Fruit fly (Drosophila melanogaster): Measurements from ENCODE around the gene CG5984.

The CG5984 gene

DNA sequence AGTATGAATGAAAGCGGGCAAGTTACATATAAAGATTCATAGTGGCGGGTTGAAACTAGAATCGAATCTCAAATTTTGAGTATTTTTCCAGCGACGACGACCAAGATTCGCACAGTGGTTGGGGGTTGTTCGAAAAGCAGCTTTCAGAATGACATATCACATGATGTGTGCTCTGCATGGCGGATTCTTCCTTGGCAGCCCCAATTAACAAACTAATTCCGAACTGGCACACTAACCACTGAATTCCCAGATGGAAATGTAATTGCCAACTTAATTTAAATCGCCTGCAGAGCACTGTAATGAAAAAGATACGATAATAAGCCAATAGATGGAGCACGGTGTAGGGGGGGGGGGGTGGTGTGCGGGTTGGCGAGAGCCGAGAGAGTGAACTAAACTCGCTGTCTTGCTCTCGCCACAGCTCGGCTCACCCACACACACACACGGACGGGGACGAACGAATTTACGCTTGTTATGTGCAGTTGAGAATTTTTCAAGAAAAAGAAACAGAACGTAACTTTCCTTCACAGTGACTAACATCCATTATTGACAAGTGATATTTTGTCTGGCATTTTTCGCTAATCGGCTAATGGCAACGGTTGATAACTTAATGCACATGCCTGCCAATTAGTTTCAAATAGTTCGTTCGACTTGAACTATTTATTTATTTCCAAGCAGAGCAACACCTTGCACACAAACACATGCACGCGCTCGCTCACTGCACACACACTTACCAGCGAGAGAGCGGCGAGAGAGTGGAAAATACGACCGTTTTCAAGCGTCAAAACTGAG, 33.4 kb upstream of the CG5984 start:
- TF ChIP-seq CrebA (GFP tag; optimal IDR thresholded peaks at IDR 0.05; ENCODE audit: borderline replicate concordance) (no peak), Jra (GFP tag; optimal IDR thresholded peaks at IDR 0.05) (peak; percentile 80), Hnf4 (GFP tag; optimal IDR thresholded peaks at IDR 0.05) (peak; percentile 93), foxo (GFP tag; optimal IDR thresholded peaks at IDR 0.05) (peak; percentile 83 to 98), Hr83 (GFP tag; optimal IDR thresholded peaks at IDR 0.05; ENCODE audit: poor library complexity, severe bottlenecking) (peak; percentile 36), psq (GFP tag; optimal IDR thresholded peaks at IDR 0.05) (peak; percentile 92), fru (GFP tag; optimal IDR thresholded peaks at IDR 0.05) (peak; percentile 97), brk (GFP tag; optimal IDR thresholded peaks at IDR 0.05) (no peak), usp (GFP tag; optimal IDR thresholded peaks at IDR 0.05) (no peak), dmrt93B (GFP tag; optimal IDR thresholded peaks at IDR 0.05) (peak; percentile 87), Rel (GFP tag; optimal IDR thresholded peaks at IDR 0.05) (peak; percentile 66), Rel (tag; optimal IDR thresholded peaks at IDR 0.05) (peak; percentile 54), dsf (GFP tag; optimal IDR thresholded peaks at IDR 0.05; ENCODE audit: borderline replicate concordance) (peak; percentile 36), Vsx2 (GFP tag; optimal IDR thresholded peaks at IDR 0.05; ENCODE audit: partially characterized antibody) (no peak), CG9705 (GFP tag; optimal IDR thresholded peaks at IDR 0.05) (peak; percentile 35), Dfd (GFP tag; optimal IDR thresholded peaks at IDR 0.05) (no peak), tai (GFP tag; optimal IDR thresholded peaks at IDR 0.05) (no peak), GATAd (GFP tag; optimal IDR thresholded peaks at IDR 0.05) (no peak), Abd-B (GFP tag; optimal IDR thresholded peaks at IDR 0.05) (peak; percentile 14), N (GFP tag; optimal IDR thresholded peaks at IDR 0.05) (peak; percentile 47), dl (GFP tag; optimal IDR thresholded peaks at IDR 0.05; ENCODE audit: insufficient read depth in 1 of 2, partially characterized antibody in 2 of 2) (no peak), br (GFP tag; optimal IDR thresholded peaks at IDR 0.05) (peak; percentile 97), h (GFP tag; optimal IDR thresholded peaks at IDR 0.05) (peak; percentile 97), CG32264 (GFP tag; optimal IDR thresholded peaks at IDR 0.05) (peak; percentile 92), pan (optimal IDR thresholded peaks at IDR 0.05) (no peak), rgr (GFP tag; optimal IDR thresholded peaks at IDR 0.05) (peak; percentile 98), sv (GFP tag; optimal IDR thresholded peaks at IDR 0.05) (peak; percentile 73), Myc (optimal IDR thresholded peaks at IDR 0.05) (no peak), lola (GFP tag; optimal IDR thresholded peaks at IDR 0.05) (no peak), Mio (GFP tag; optimal IDR thresholded peaks at IDR 0.05) (peak; percentile 91), Dif (GFP tag; optimal IDR thresholded peaks at IDR 0.05; ENCODE audit: partially characterized antibody) (peak; percentile 40), woc (GFP tag; optimal IDR thresholded peaks at IDR 0.05) (peak; percentile 99), Hr78 (GFP tag; optimal IDR thresholded peaks at IDR 0.05) (no peak), OdsH (GFP tag; optimal IDR thresholded peaks at IDR 0.05) (peak; percentile 97), jim (GFP tag; optimal IDR thresholded peaks at IDR 0.05) (peak; percentile 18), HLH106 (tag; optimal IDR thresholded peaks at IDR 0.05) (peak; percentile 88), ey (GFP tag; optimal IDR thresholded peaks at IDR 0.05) (peak; percentile 97), sage (GFP tag; optimal IDR thresholded peaks at IDR 0.05) (peak; percentile 88), Sp1 (GFP tag; optimal IDR thresholded peaks at IDR 0.05) (peak; percentile 92)

- TF ChIP-seq woc (GFP tag; optimal IDR thresholded peaks at IDR 0.05) (no peak), Mio (GFP tag; optimal IDR thresholded peaks at IDR 0.05) (no peak), jim (GFP tag; optimal IDR thresholded peaks at IDR 0.05) (no peak), N (GFP tag; optimal IDR thresholded peaks at IDR 0.05) (no peak), CG32264 (GFP tag; optimal IDR thresholded peaks at IDR 0.05) (no peak), Hr83 (GFP tag; optimal IDR thresholded peaks at IDR 0.05; ENCODE audit: poor library complexity, severe bottlenecking) (no peak), Dfd (GFP tag; optimal IDR thresholded peaks at IDR 0.05) (no peak), Dif (GFP tag; optimal IDR thresholded peaks at IDR 0.05; ENCODE audit: partially characterized antibody) (no peak), dmrt93B (GFP tag; optimal IDR thresholded peaks at IDR 0.05) (no peak), foxo (GFP tag; optimal IDR thresholded peaks at IDR 0.05) (no peak), ey (GFP tag; optimal IDR thresholded peaks at IDR 0.05) (no peak), fru (GFP tag; optimal IDR thresholded peaks at IDR 0.05) (no peak), Hnf4 (GFP tag; optimal IDR thresholded peaks at IDR 0.05) (no peak)
Observed at dm6 chr3R:27279478-27279877, 31.7 kb upstream of the CG5984 start.

Data from whole organism, wandering third instar larva.